Worm (Caenorhabditis elegans) whole organism, L4 larva: ENCODE data around the gene F28H7.2.

Source experiments
- lin-1 ChIP-seq: fragments of 200-800 bp; sonication (Bioruptor generic); IDR thresholded peaks from 2 replicates; pipeline ENCODE4 v1.3.6; 2022; ENCODE audit warnings: missing genetic modification reagents, missing genetic modification characterization, missing compliant biosample characterization
- mxl-2 ChIP-seq: fragments of 200-800 bp; sonication (Bioruptor generic); conservative IDR thresholded peaks from 2 replicates; pipeline ENCODE4 v1.3.6; 2022; ENCODE audit warnings: missing genetic modification reagents, missing genetic modification characterization, missing compliant biosample characterization
- pha-4 ChIP-seq, 2 experiments: fragments of 150-350 bp in 1 of 2; fragments of 200-800 bp in 1 of 2; sonication (Bioruptor generic) in 1 of 2; IDR thresholded peaks in 1 of 2; optimal IDR thresholded peaks in 1 of 2; 2 replicates each; pipeline versions ENCODE4 v1.3.6 to Lab custom; 2014 to 2022; ENCODE audit warnings: missing genetic modification characterization in 2 of 2, missing genetic modification reagents in 2 of 2, missing biosample characterization in 1 of 2, missing compliant biosample characterization in 1 of 2
- pqm-1 ChIP-seq: sonication (generic microtip); optimal IDR thresholded peaks from 2 replicates; lab custom pipeline; 2017; ENCODE audit warnings: missing biosample characterization, missing genetic modification characterization
- snpc-4 ChIP-seq: fragments of 150-350 bp; optimal IDR thresholded peaks from 2 replicates; lab custom pipeline; 2014; ENCODE audit warnings: missing biosample characterization, missing genetic modification characterization
- unc-130 ChIP-seq: sonication (generic microtip); optimal IDR thresholded peaks from 2 replicates; lab custom pipeline; 2016; ENCODE audit warnings: missing genetic modification reagents, missing genetic modification characterization, missing compliant biosample characterization
- vab-7 ChIP-seq: fragments of 200-800 bp; sonication (Bioruptor generic); IDR thresholded peaks from 2 replicates; pipeline ENCODE4 v1.3.6; 2022; ENCODE audit warnings: missing genetic modification reagents, missing genetic modification characterization, missing compliant biosample characterization
- ztf-11 ChIP-seq: fragments of 150-350 bp; optimal IDR thresholded peaks from 2 replicates; lab custom pipeline; 2014; ENCODE audit warnings: missing biosample characterization, missing genetic modification characterization

ce11 chrV:10719833-10720170, 27.9 kb upstream of the F28H7.2 start:
- TF ChIP-seq pha-4 (GFP tag; IDR thresholded peaks at IDR 0.05; lab: Robert Waterston, UW) (0 out of 2 replicates have a peak, but pooled peaks have one; percentile 3), pha-4 (tag; optimal IDR thresholded peaks at IDR 0.05; lab: Kevin White, UChicago) (no peak), pqm-1 (tag; lab: Kevin White, UChicago) (peak; percentile 34), mxl-2 (GFP tag; lab: Robert Waterston, UW) (no peak), unc-130 (GFP tag; lab: Kevin White, UChicago) (no peak), snpc-4 (tag; lab: Kevin White, UChicago) (no peak), vab-7 (GFP tag; lab: Robert Waterston, UW) (no peak), lin-1 (GFP tag; lab: Robert Waterston, UW) (peak; percentile 40; the same call in 1 of the 2 replicates), ztf-11 (no peak)
